Worm (Caenorhabditis elegans) whole organism, young adult: ENCODE data around the gene C29E4.13.

Source experiments
- F57C9.4 ChIP-seq: sonication (generic microtip); optimal IDR thresholded peaks from 2 replicates; lab custom pipeline; 2017; ENCODE audit warnings: mild to moderate bottlenecking, missing genetic modification characterization, missing compliant biosample characterization
- K12H6.12 ChIP-seq: fragments of 200-800 bp; sonication (Bioruptor generic); optimal IDR thresholded peaks from 2 replicates; lab custom pipeline; 2018; ENCODE audit warnings: mild to moderate bottlenecking, missing genetic modification characterization, missing compliant biosample characterization
- Y67H2A.10 ChIP-seq: fragments of 200-800 bp; sonication (Bioruptor generic); conservative IDR thresholded peaks from 2 replicates; pipeline ENCODE4 v1.3.6; 2022; ENCODE audit warnings: missing genetic modification reagents, missing genetic modification characterization, missing compliant biosample characterization
- Y79H2A.3 ChIP-seq: fragments of 200-800 bp; sonication (Bioruptor generic); conservative IDR thresholded peaks from 2 replicates; pipeline ENCODE4 v1.3.6; 2022; ENCODE audit warnings: missing genetic modification reagents, missing genetic modification characterization, missing compliant biosample characterization
- aptf-2 ChIP-seq: fragments of 200-800 bp; sonication (Bioruptor generic); conservative IDR thresholded peaks from 2 replicates; pipeline ENCODE4 v1.3.6; 2022; ENCODE audit warnings: missing genetic modification reagents, missing genetic modification characterization, missing compliant biosample characterization
- attf-5 ChIP-seq: fragments of 200-800 bp; sonication (Bioruptor generic); optimal IDR thresholded peaks from 2 replicates; lab custom pipeline; 2018; ENCODE audit warnings: mild to moderate bottlenecking, missing genetic modification characterization, missing compliant biosample characterization
- ccch-3 ChIP-seq: fragments of 200-800 bp; sonication (Bioruptor generic); optimal IDR thresholded peaks from 2 replicates; lab custom pipeline; 2018; ENCODE audit warnings: mild to moderate bottlenecking, missing genetic modification characterization, missing compliant biosample characterization
- cebp-1 ChIP-seq, 2 experiments: fragments of 200-800 bp in 1 of 2; sonication (Bioruptor generic) in 1 of 2; sonication (generic microtip) in 1 of 2; IDR thresholded peaks in 1 of 2; optimal IDR thresholded peaks in 1 of 2; 2 replicates each; pipeline versions ENCODE4 v1.3.6 to Lab custom; 2017 to 2022; ENCODE audit warnings: missing compliant biosample characterization in 2 of 2, missing genetic modification characterization in 2 of 2, mild to moderate bottlenecking in 1 of 2, missing genetic modification reagents in 1 of 2, moderate library complexity in 1 of 2
- ceh-58 ChIP-seq: fragments of 200-800 bp; sonication (Bioruptor generic); IDR thresholded peaks from 2 replicates; pipeline ENCODE4 v1.3.6; 2022; ENCODE audit warnings: missing genetic modification characterization, missing compliant biosample characterization
- chd-7 ChIP-seq: sonication (generic microtip); optimal IDR thresholded peaks from 2 replicates; lab custom pipeline; 2016; ENCODE audit warnings: mild to moderate bottlenecking, missing genetic modification characterization, moderate library complexity, missing compliant biosample characterization
- hmg-1.2 ChIP-seq: fragments of 200-800 bp; sonication (Bioruptor generic); IDR thresholded peaks from 2 replicates; pipeline ENCODE4 v1.3.6; 2022; ENCODE audit warnings: missing genetic modification reagents, missing genetic modification characterization, missing compliant biosample characterization
- lin-26 ChIP-seq: fragments of 200-800 bp; sonication (Bioruptor generic); IDR thresholded peaks from 2 replicates; pipeline ENCODE4 v1.3.6; 2022; ENCODE audit warnings: missing genetic modification reagents, missing genetic modification characterization, missing compliant biosample characterization
- lsl-1 ChIP-seq: fragments of 200-800 bp; sonication (Bioruptor generic); optimal IDR thresholded peaks from 2 replicates; lab custom pipeline; 2018; ENCODE audit warnings: mild to moderate bottlenecking, missing genetic modification characterization, moderate library complexity, missing compliant biosample characterization
- mes-4 ChIP-seq: sonication (generic microtip); optimal IDR thresholded peaks from 2 replicates; lab custom pipeline; 2016; ENCODE audit warnings: missing genotype, missing genetic modification characterization, missing compliant biosample characterization
- nhr-179 ChIP-seq: sonication (generic microtip); optimal IDR thresholded peaks from 2 replicates; lab custom pipeline; 2016; ENCODE audit warnings: mild to moderate bottlenecking, missing genetic modification characterization, missing compliant biosample characterization
- nhr-90 ChIP-seq: sonication (generic microtip); optimal IDR thresholded peaks from 2 replicates; lab custom pipeline; 2016; ENCODE audit warnings: missing genotype, mild to moderate bottlenecking, missing genetic modification characterization, missing compliant biosample characterization
- zfh-2 ChIP-seq: fragments of 200-800 bp; sonication (Bioruptor generic); conservative IDR thresholded peaks from 2 replicates; pipeline ENCODE4 v1.3.6; 2022; ENCODE audit warnings: missing genetic modification reagents, missing genetic modification characterization, missing compliant biosample characterization
- ztf-22 ChIP-seq: fragments of 200-800 bp; sonication (Bioruptor generic); optimal IDR thresholded peaks from 2 replicates; lab custom pipeline; 2018; ENCODE audit warnings: mild to moderate bottlenecking, missing genetic modification characterization, moderate library complexity, missing compliant biosample characterization
- ztf-6 ChIP-seq: fragments of 200-800 bp; sonication (Bioruptor generic); IDR thresholded peaks from 2 replicates; pipeline ENCODE4 v1.3.6; 2022; ENCODE audit warnings: missing genetic modification reagents, missing genetic modification characterization, missing compliant biosample characterization

C29E4.13 gene

ce11 chrIII:7878852-7879329 lies 49.6 kb downstream of the C29E4.13 start, which contains the start of gene sup-18 (continued):
- TF ChIP-seq F57C9.4 (tag; lab: Kevin White, UChicago), result no peak
- no peak for TF ChIP-seq ccch-3 (GFP tag; lab: Kevin White, UChicago)
- TF ChIP-seq Y79H2A.3 (GFP tag; lab: Robert Waterston, UW), result no peak
- no peak for TF ChIP-seq Y67H2A.10 (GFP tag; lab: Robert Waterston, UW)
- TF ChIP-seq cebp-1 (GFP tag; IDR thresholded peaks at IDR 0.05; lab: Robert Waterston, UW), result no peak
- no peak for TF ChIP-seq cebp-1 (tag; optimal IDR thresholded peaks at IDR 0.05; lab: Kevin White, UChicago)
- TF ChIP-seq nhr-90 (tag; lab: Kevin White, UChicago), result no peak

ce11 chrIII:7877090-7877489 lies 51.4 kb downstream of the C29E4.13 start:
- no peak for TF ChIP-seq zfh-2 (GFP tag; lab: Robert Waterston, UW)
- no peak for TF ChIP-seq nhr-179 (tag; lab: Kevin White, UChicago)
- no peak for TF ChIP-seq hmg-1.2
- no peak for TF ChIP-seq attf-5 (GFP tag; lab: Kevin White, UChicago)
- no peak for TF ChIP-seq ztf-6 (GFP tag; lab: Robert Waterston, UW)
- TF ChIP-seq chd-7 (tag; lab: Kevin White, UChicago), result no peak
- no peak for TF ChIP-seq ceh-58 (GFP tag; lab: Robert Waterston, UW)
- no peak for TF ChIP-seq lsl-1 (GFP tag; lab: Kevin White, UChicago)
- TF ChIP-seq nhr-90 (tag; lab: Kevin White, UChicago), result no peak
- TF ChIP-seq lin-26 (GFP tag; lab: Robert Waterston, UW), result no peak
- no peak for TF ChIP-seq K12H6.12 (tag; lab: Kevin White, UChicago)
- no peak for TF ChIP-seq ztf-22 (GFP tag; lab: Kevin White, UChicago)
- no peak for TF ChIP-seq mes-4 (tag; lab: Kevin White, UChicago)
- no peak for TF ChIP-seq aptf-2 (GFP tag; lab: Robert Waterston, UW)
